Fruit fly (Drosophila melanogaster) whole organism, adult: ENCODE results near the gene Galphai.

Source experiments
- CG33017 ChIP-seq: fragments of 200-800 bp; sonication (Bioruptor generic); optimal IDR thresholded peaks from 2 replicates; lab custom pipeline; 2018; ENCODE audit warnings: missing biosample characterization, mild to moderate bottlenecking, missing genetic modification characterization, moderate library complexity
- Clk ChIP-seq: fragments of 200-800 bp; sonication (Bioruptor generic); optimal IDR thresholded peaks from 2 replicates; lab custom pipeline; 2017; ENCODE audit warnings: missing biosample characterization, missing genetic modification characterization
- cic ChIP-seq: fragments of 200-800 bp; sonication (Bioruptor generic); optimal IDR thresholded peaks from 2 replicates; lab custom pipeline; 2017; ENCODE audit warnings: missing biosample characterization, mild to moderate bottlenecking, missing genetic modification characterization, moderate library complexity
- cnc ChIP-seq, 2 experiments: fragments of >200 bp; optimal IDR thresholded peaks; 2 replicates each; lab custom pipeline; 2017
- pad ChIP-seq: fragments of 200-800 bp; sonication (Bioruptor generic); optimal IDR thresholded peaks from 3 replicates; lab custom pipeline; 2017; ENCODE audit warnings: missing biosample characterization, missing genetic modification characterization, mild to moderate bottlenecking, moderate library complexity, missing genetic modification reagents
- toe ChIP-seq: fragments of 200-800 bp; sonication (Bioruptor generic); optimal IDR thresholded peaks from 2 replicates; lab custom pipeline; 2016; ENCODE audit warnings: missing biosample characterization, missing genetic modification characterization

dm6 chr3L:6999993-7000392 lies 20.1 kb upstream of the Galphai start:
- TF ChIP-seq cic (GFP tag; lab: Kevin White, UChicago), result no peak
- TF ChIP-seq Clk (GFP tag; lab: Kevin White, UChicago), result no peak
- no peak for TF ChIP-seq CG33017
- TF ChIP-seq cnc (optimal IDR thresholded peaks at IDR 0.05; lab: Kevin White, UChicago), result no peak
- TF ChIP-seq toe (GFP tag; lab: Kevin White, UChicago), result no peak
- no peak for TF ChIP-seq pad (GFP tag; lab: Kevin White, UChicago)
